Worm (Caenorhabditis elegans): ENCODE data around the gene idpc-3.

Gene idpc-3

DNA sequence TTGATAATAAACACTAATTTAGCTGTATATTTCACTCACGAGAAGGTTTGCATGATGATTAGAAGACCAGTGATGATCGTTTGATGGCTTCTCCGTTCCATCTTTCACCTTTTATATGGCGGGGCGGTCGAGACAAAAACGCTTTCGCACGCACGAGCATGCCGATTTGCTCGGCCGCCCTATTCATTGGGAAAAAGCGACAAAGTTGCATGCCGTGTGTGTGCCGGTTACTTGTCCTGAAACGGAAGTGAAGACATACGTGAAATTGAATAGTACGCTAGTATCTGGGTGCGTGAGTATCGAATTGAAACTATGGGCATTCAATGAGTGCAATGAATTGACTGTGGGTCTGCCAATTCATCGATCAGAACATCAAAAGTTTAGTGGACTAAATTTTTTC is 6.2 kb downstream of the idpc-3 start, which contains the start of gene idpc-5:
TSS of gene idpc-5 (minus strand) at position 101 of the 400 bp plus-strand sequence.
- TF ChIP-seq T22C8.4 (GFP tag; IDR thresholded peaks at IDR 0.05) (no peak), ztf-29 (GFP tag; IDR thresholded peaks at IDR 0.05) (no peak), med-1 (GFP tag; optimal IDR thresholded peaks at IDR 0.05; ENCODE audit: insufficient read depth) (no peak), tab-1 (GFP tag; IDR thresholded peaks at IDR 0.05) (no peak), ztf-23 (GFP tag; IDR thresholded peaks at IDR 0.05) (no peak), cog-1 (tag; optimal IDR thresholded peaks at IDR 0.05) (no peak), flt-1 (GFP tag; IDR thresholded peaks at IDR 0.05) (no peak), klf-2 (GFP tag; conservative IDR thresholded peaks at IDR 0.05) (no peak), ref-1 (GFP tag; conservative IDR thresholded peaks at IDR 0.05) (no peak)

ce11 chrV:9622338-9622737 is 6.7 kb downstream of the idpc-3 start:
- 0 out of 2 replicates have a peak, but pooled peaks have one; percentile 30 for TF ChIP-seq ztf-23 (GFP tag; IDR thresholded peaks at IDR 0.05)

DNA sequence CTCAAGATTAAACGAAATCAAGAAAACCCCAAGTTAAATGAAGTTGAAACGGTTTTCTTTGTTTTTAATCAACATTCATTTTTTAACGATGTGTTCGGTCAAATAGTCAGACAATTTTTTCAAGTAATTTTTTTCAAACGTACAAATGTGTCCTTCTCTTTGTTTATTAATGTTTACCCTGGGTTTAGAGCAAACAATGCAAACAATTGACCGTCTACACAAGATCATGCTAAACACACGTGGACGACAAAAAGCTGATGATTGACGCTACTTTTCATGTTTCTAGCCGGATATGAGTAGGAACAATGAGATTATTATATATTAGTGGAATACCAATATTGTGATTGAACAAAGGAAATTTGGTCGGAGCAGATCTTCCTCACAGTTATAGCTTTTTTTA is 7.6 kb downstream of the idpc-3 start:
- TF ChIP-seq klf-2 (GFP tag; conservative IDR thresholded peaks at IDR 0.05): no peak

DNA sequence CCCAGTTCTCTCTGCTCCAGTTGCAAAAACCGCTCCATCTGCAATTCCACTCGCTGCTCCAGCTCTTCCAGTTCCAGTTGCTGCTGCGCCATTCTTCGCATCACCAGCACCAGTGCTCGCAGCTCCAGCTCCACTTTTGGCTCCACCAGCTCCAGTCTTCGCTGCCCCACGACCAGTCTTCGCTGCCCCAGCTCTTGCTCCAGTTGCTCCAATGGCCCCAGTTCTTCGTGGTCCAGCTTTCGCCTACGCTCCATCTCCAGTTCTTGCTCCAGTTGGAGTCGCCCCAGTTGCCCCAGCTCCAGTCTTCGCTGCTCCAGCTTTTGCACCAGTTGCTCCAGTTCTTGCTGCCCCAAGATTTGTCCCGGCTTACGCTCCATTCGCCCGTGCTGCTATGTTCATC is 8.6 kb downstream of the idpc-3 start:
- TF ChIP-seq flt-1 (GFP tag; IDR thresholded peaks at IDR 0.05): 0 out of 2 replicates have a peak, but pooled peaks have one; percentile 35
- TF ChIP-seq ztf-29 (GFP tag; IDR thresholded peaks at IDR 0.05): no peak

DNA sequence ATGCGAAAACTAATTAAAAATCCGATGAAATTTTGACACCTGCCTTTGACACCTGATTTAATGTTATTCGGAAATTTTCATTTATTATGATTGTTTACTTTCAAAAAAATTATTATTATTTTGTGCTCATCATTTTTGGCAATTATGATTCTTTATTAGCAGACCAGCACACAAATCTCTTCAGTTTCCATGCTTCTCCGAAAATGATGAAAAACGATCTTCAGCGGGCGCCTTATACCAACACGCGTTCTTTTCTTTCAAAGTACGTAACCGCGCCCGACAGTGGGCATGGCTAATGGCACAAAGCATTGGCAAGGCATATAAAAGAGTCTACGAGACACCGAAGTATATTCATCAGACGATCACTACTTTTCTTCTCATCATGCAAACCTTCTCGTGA is 9.2 kb downstream of the idpc-3 start, which contains the start of gene idpc-6:
TSS of gene idpc-6 (plus strand) at position 301 of the 400 bp plus-strand sequence.
- TF ChIP-seq med-1 (GFP tag; optimal IDR thresholded peaks at IDR 0.05; ENCODE audit: insufficient read depth) (no peak), tab-1 (GFP tag; IDR thresholded peaks at IDR 0.05) (no peak), ref-1 (GFP tag; conservative IDR thresholded peaks at IDR 0.05) (no peak)

DNA sequence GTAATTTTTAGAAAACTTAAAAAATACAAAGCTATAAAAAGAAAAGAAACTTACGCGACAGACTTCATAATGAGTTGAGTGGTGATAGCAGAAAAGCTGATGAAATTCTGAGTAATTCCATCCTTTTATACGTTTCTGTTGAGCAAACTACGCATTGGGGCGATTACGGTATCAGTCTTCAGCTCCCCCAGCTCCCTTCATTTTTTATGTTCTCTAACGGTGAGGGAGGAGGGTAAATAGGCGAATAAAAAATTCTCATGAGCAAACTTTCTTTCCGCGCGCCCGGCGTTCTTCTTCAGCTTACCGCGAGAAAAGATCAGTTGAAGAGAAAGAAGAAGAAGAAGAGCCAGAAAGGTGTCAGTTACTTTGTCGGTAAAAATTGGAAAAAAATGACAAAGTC is 10.1 kb downstream of the idpc-3 start, which contains the start of gene idpc-7:
TSS of gene idpc-7 (minus strand) at position 101 of the 400 bp plus-strand sequence.
- TF ChIP-seq tab-1 (GFP tag; IDR thresholded peaks at IDR 0.05) (no peak), klf-2 (GFP tag; conservative IDR thresholded peaks at IDR 0.05) (no peak), ref-1 (GFP tag; conservative IDR thresholded peaks at IDR 0.05) (no peak), flt-1 (GFP tag; IDR thresholded peaks at IDR 0.05) (no peak), cog-1 (tag; optimal IDR thresholded peaks at IDR 0.05) (no peak), T22C8.4 (GFP tag; IDR thresholded peaks at IDR 0.05) (no peak), ztf-23 (GFP tag; IDR thresholded peaks at IDR 0.05) (no peak), ztf-29 (GFP tag; IDR thresholded peaks at IDR 0.05) (no peak), med-1 (GFP tag; optimal IDR thresholded peaks at IDR 0.05; ENCODE audit: insufficient read depth) (no peak)

DNA sequence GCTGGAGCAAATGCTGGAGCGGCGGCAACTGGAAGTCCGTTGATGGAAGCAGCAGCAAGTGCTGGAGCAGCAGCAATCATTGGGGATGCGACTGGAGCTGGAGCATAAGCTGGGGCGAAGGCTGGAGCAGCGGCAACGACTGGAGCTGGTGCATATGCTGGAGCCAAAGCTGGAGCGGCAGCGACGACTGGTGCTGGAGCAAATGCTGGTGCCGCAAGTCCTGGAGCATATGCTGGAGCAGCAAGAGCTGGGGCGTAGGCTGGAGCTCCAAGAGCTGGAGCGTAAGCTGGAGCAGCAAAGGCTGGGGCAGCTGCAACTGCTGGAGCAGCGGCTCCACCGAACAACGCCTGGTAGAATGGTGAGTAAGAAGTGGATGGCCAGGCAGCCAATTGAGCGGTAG is 10.6 kb downstream of the idpc-3 start:
- TF ChIP-seq ztf-29 (GFP tag; IDR thresholded peaks at IDR 0.05) (no peak), T22C8.4 (GFP tag; IDR thresholded peaks at IDR 0.05) (0 out of 2 replicates have a peak, but pooled peaks have one; percentile 18)

DNA sequence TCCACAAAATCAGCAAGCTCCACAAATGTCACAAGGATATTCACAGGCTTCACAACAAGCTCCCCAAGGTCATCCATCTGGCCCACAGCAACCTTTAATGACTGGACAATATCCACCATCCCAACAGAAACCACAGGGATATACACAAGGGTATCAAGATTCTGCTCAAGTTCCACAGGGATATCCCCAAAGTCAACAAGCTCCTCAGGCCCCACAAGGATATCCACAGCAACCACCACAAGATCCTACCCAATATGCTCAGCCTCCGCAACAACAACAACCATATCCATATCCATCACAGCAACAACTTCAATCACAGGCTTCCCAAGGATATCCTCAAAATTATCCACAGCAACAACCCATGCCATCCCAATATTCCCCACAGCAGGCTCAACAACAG is 12.3 kb downstream of the idpc-3 start:
- TF ChIP-seq flt-1 (GFP tag; IDR thresholded peaks at IDR 0.05) (no peak), tab-1 (GFP tag; IDR thresholded peaks at IDR 0.05) (no peak), med-1 (GFP tag; optimal IDR thresholded peaks at IDR 0.05; ENCODE audit: insufficient read depth) (no peak), ref-1 (GFP tag; conservative IDR thresholded peaks at IDR 0.05) (no peak), cog-1 (tag; optimal IDR thresholded peaks at IDR 0.05) (no peak)

DNA sequence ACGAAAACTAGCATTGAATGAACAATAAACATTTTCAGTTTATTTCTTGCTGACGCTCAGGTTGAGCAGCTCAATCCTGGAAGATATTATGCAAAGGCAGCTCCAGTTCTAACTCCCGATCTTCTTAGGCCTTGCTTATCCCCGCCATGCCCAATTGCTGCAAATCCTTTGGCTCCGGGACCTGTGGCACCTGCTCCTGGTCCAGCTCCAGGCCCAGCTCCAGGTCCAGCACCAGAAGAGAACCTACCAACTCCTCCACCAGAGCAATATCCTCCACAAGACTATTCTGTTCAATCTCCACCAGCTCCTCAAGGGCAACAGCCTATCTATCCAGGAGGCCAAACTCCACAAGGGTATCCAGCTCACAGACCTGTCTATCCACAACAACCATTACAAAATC is 12.9 kb downstream of the idpc-3 start:
- TF ChIP-seq med-1 (GFP tag; optimal IDR thresholded peaks at IDR 0.05; ENCODE audit: insufficient read depth) (no peak), T22C8.4 (GFP tag; IDR thresholded peaks at IDR 0.05) (no peak), ref-1 (GFP tag; conservative IDR thresholded peaks at IDR 0.05) (no peak), klf-2 (GFP tag; conservative IDR thresholded peaks at IDR 0.05) (no peak), flt-1 (GFP tag; IDR thresholded peaks at IDR 0.05) (no peak), ztf-23 (GFP tag; IDR thresholded peaks at IDR 0.05) (no peak), tab-1 (GFP tag; IDR thresholded peaks at IDR 0.05) (no peak), cog-1 (tag; optimal IDR thresholded peaks at IDR 0.05) (no peak), ztf-29 (GFP tag; IDR thresholded peaks at IDR 0.05) (no peak)

DNA sequence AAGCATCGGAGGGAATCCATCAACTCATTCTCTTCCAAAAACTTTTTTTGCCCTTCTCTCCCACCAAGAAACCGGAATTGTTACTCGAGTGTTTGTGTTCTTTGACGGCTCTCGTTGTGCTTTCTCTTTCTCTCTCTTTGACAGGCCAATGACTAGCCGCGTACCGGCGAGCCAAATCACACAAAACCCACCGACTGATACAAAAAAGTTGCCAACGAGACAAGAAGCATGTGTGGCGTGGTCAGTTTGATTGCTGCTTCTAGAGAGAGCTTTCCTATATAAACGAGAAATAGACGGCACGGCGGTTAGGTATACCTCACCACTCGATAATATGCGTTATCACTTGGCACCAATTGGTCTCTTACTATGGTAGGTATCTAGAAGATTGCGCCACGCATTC is 13.3 kb downstream of the idpc-3 start, which contains the start of gene pqn-63:
TSS of gene pqn-63 (plus strand) at position 307 of the 400 bp plus-strand sequence.
- TF ChIP-seq ztf-29 (GFP tag; IDR thresholded peaks at IDR 0.05) (no peak), tab-1 (GFP tag; IDR thresholded peaks at IDR 0.05) (no peak), flt-1 (GFP tag; IDR thresholded peaks at IDR 0.05) (no peak), med-1 (GFP tag; optimal IDR thresholded peaks at IDR 0.05; ENCODE audit: insufficient read depth) (no peak), klf-2 (GFP tag; conservative IDR thresholded peaks at IDR 0.05) (no peak), cog-1 (tag; optimal IDR thresholded peaks at IDR 0.05) (no peak), ztf-23 (GFP tag; IDR thresholded peaks at IDR 0.05) (no peak), T22C8.4 (GFP tag; IDR thresholded peaks at IDR 0.05) (no peak)

DNA sequence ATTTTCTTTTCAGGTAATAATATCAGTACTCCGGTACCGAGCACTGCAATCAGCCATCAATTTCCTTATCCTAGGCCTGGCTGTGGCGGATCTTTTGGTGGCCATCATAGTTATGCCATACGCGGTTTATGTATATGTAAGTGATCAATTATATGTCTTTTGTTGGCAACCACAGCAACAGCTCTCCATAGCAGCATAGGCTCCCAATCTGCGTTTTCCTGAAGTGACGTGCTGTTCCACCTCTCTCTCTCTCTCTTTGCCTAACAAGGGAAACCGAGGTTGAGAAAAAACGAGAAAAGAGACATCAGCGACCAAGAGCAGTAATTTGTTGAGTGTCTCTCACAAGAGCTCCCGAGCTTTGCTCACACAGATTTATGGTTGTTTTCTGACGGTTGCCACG is 19.8 kb downstream of the idpc-3 start:
- TF ChIP-seq T22C8.4 (GFP tag; IDR thresholded peaks at IDR 0.05) (no peak), flt-1 (GFP tag; IDR thresholded peaks at IDR 0.05) (no peak), klf-2 (GFP tag; conservative IDR thresholded peaks at IDR 0.05) (no peak), cog-1 (tag; optimal IDR thresholded peaks at IDR 0.05) (no peak), ztf-23 (GFP tag; IDR thresholded peaks at IDR 0.05) (no peak), med-1 (GFP tag; optimal IDR thresholded peaks at IDR 0.05; ENCODE audit: insufficient read depth) (no peak), tab-1 (GFP tag; IDR thresholded peaks at IDR 0.05) (no peak), ztf-29 (GFP tag; IDR thresholded peaks at IDR 0.05) (no peak), ref-1 (GFP tag; conservative IDR thresholded peaks at IDR 0.05) (no peak)

Measured in whole organism, midembryonic.